Fruit fly (Drosophila melanogaster): ENCODE measurements around the gene CG7884.

The CG7884 gene

DNA sequence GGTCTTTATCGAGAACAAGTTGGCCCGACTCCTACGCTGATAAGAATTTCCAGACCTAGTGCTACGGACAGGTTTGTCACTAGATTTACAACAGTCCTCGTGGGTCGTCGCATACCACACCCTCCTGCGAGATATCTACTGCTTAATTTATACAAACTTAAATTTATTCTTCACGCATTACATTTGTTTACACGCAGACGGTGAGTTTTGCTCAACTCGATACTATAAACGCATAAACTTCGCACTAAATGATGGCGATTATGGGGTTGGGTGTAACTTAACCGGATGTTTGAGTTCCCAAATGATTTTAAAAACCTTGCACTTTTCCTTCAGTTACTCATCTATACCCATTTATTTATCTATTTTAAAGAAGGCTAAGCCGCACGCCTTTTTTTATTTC is 60.3 kb downstream of the CG7884 start:
- TF ChIP-seq CG8478 (optimal IDR thresholded peaks at IDR 0.05) (no peak), CTCF (optimal IDR thresholded peaks at IDR 0.05) (no peak)

dm6 chrX:19281271-19281670 is 60.8 kb downstream of the CG7884 start:
- TF ChIP-seq CG8478 (optimal IDR thresholded peaks at IDR 0.05) (no peak), CTCF (optimal IDR thresholded peaks at IDR 0.05) (no peak)

DNA sequence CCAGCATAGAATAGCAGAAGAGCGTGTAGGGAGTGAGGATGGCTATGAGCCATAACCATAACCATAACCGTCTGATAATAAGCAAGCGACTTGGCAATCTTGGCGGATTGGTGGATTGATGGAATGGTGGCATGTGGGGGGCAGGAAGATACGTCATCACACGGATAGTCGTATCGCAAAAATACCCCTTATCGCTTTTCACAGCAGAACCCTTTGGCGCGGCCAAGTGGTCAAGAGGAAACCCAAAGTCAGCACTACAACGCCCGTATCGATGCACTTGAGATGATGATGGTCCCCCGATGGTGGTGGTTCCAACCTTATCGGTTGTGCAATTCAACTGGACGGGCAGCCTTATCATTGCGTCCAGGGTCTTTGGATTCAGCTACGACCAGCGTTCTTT is 65.0 kb downstream of the CG7884 start:
- no peak for TF ChIP-seq CG8478 (optimal IDR thresholded peaks at IDR 0.05)
- TF ChIP-seq CTCF (optimal IDR thresholded peaks at IDR 0.05) = no peak

Measured in S2 (cell line).